Fruit fly (Drosophila melanogaster) whole organism, wandering third instar larva: ENCODE data around the gene CG5079.

Experiments used
- OdsH ChIP-seq: fragments of 200-800 bp; sonication (Bioruptor generic); optimal IDR thresholded peaks from 2 replicates; lab custom pipeline; 2016; ENCODE audit warnings: missing biosample characterization, mild to moderate bottlenecking, missing genetic modification characterization
- Vsx2 ChIP-seq: fragments of 200-300, 225-300 bp; sonication (Bioruptor generic); optimal IDR thresholded peaks from 2 replicates; lab custom pipeline; 2018; ENCODE audit warnings: missing biosample characterization, missing genetic modification characterization; ENCODE audit not compliant: partially characterized antibody
- lola ChIP-seq: fragments of >200 bp; optimal IDR thresholded peaks from 2 replicates; lab custom pipeline; 2017; ENCODE audit warnings: missing biosample characterization, missing genetic modification characterization
- sv ChIP-seq: fragments of 200-800 bp; sonication (Bioruptor generic); optimal IDR thresholded peaks from 3 replicates; lab custom pipeline; 2016; ENCODE audit warnings: missing biosample characterization, missing genetic modification characterization
- woc ChIP-seq: sonication (Bioruptor generic); optimal IDR thresholded peaks from 2 replicates; lab custom pipeline; 2016; ENCODE audit warnings: missing biosample characterization, mild to moderate bottlenecking, missing genetic modification characterization

CG5079 gene

dm6 chr3R:25661531-25662193 lies 48.2 kb downstream of the CG5079 start, which contains the start of gene RASSF8 (continued):
- TF ChIP-seq Vsx2 (GFP tag; lab: Kevin White, UChicago) (no peak), lola (GFP tag; lab: Kevin White, UChicago) (no peak)

- no peak for TF ChIP-seq woc (GFP tag; lab: Kevin White, UChicago)
- no peak for TF ChIP-seq OdsH (GFP tag; lab: Kevin White, UChicago)
- TF ChIP-seq sv (GFP tag; lab: Kevin White, UChicago) = no peak
Measured at dm6 chr3R:25662358-25662757, 48.9 kb downstream of the CG5079 start.
